Fruit fly (Drosophila melanogaster): ENCODE results near the gene CG16727.

Gene CG16727

dm6 chr3R:19581829-19582228, 31.4 kb upstream of the CG16727 start:
- TF ChIP-seq Dif (GFP tag; optimal IDR thresholded peaks at IDR 0.05; ENCODE audit: partially characterized antibody) (no peak), Sp1 (GFP tag; optimal IDR thresholded peaks at IDR 0.05) (no peak), ey (GFP tag; optimal IDR thresholded peaks at IDR 0.05) (no peak), h (GFP tag; optimal IDR thresholded peaks at IDR 0.05) (no peak), Abd-B (GFP tag; optimal IDR thresholded peaks at IDR 0.05) (no peak), Mio (GFP tag; optimal IDR thresholded peaks at IDR 0.05) (no peak), Jra (GFP tag; optimal IDR thresholded peaks at IDR 0.05) (no peak), OdsH (GFP tag; optimal IDR thresholded peaks at IDR 0.05) (no peak), Rel (GFP tag; optimal IDR thresholded peaks at IDR 0.05) (no peak), Rel (tag; optimal IDR thresholded peaks at IDR 0.05) (no peak)

dm6 chr3R:19583311-19583710, 29.9 kb upstream of the CG16727 start:
- TF ChIP-seq Sp1 (GFP tag; optimal IDR thresholded peaks at IDR 0.05) (no peak), HLH106 (tag; optimal IDR thresholded peaks at IDR 0.05) (peak; percentile 5), h (GFP tag; optimal IDR thresholded peaks at IDR 0.05) (peak; percentile 14)

- TF ChIP-seq Abd-B (GFP tag; optimal IDR thresholded peaks at IDR 0.05) (no peak), psq (GFP tag; optimal IDR thresholded peaks at IDR 0.05) (no peak), Hr78 (GFP tag; optimal IDR thresholded peaks at IDR 0.05) (no peak), CG32264 (GFP tag; optimal IDR thresholded peaks at IDR 0.05) (no peak), lola (GFP tag; optimal IDR thresholded peaks at IDR 0.05) (no peak), CrebA (GFP tag; optimal IDR thresholded peaks at IDR 0.05; ENCODE audit: borderline replicate concordance) (no peak), brk (GFP tag; optimal IDR thresholded peaks at IDR 0.05) (peak; percentile 17), Hr83 (GFP tag; optimal IDR thresholded peaks at IDR 0.05; ENCODE audit: poor library complexity, severe bottlenecking) (peak; percentile 93), Myc (optimal IDR thresholded peaks at IDR 0.05) (no peak), rgr (GFP tag; optimal IDR thresholded peaks at IDR 0.05) (peak; percentile 73), Jra (GFP tag; optimal IDR thresholded peaks at IDR 0.05) (peak; percentile 37), sv (GFP tag; optimal IDR thresholded peaks at IDR 0.05) (peak; percentile 59), Sp1 (GFP tag; optimal IDR thresholded peaks at IDR 0.05) (peak; percentile 53), Mio (GFP tag; optimal IDR thresholded peaks at IDR 0.05) (no peak), Dfd (GFP tag; optimal IDR thresholded peaks at IDR 0.05) (no peak), Rel (GFP tag; optimal IDR thresholded peaks at IDR 0.05) (no peak), Rel (tag; optimal IDR thresholded peaks at IDR 0.05) (no peak), h (GFP tag; optimal IDR thresholded peaks at IDR 0.05) (no peak), OdsH (GFP tag; optimal IDR thresholded peaks at IDR 0.05) (peak; percentile 38), N (GFP tag; optimal IDR thresholded peaks at IDR 0.05) (no peak), GATAd (GFP tag; optimal IDR thresholded peaks at IDR 0.05) (peak; percentile 14), pan (optimal IDR thresholded peaks at IDR 0.05) (no peak), CG9705 (GFP tag; optimal IDR thresholded peaks at IDR 0.05) (peak; percentile 38), dsf (GFP tag; optimal IDR thresholded peaks at IDR 0.05; ENCODE audit: borderline replicate concordance) (no peak), dl (GFP tag; optimal IDR thresholded peaks at IDR 0.05; ENCODE audit: insufficient read depth in 1 of 2, partially characterized antibody in 2 of 2) (no peak), dmrt93B (GFP tag; optimal IDR thresholded peaks at IDR 0.05) (peak; percentile 7), ey (GFP tag; optimal IDR thresholded peaks at IDR 0.05) (no peak), jim (GFP tag; optimal IDR thresholded peaks at IDR 0.05) (peak; percentile 21), HLH106 (tag; optimal IDR thresholded peaks at IDR 0.05) (no peak), woc (GFP tag; optimal IDR thresholded peaks at IDR 0.05) (no peak), sage (GFP tag; optimal IDR thresholded peaks at IDR 0.05) (no peak), Hnf4 (GFP tag; optimal IDR thresholded peaks at IDR 0.05) (no peak), br (GFP tag; optimal IDR thresholded peaks at IDR 0.05) (peak; percentile 57), Dif (GFP tag; optimal IDR thresholded peaks at IDR 0.05; ENCODE audit: partially characterized antibody) (no peak), usp (GFP tag; optimal IDR thresholded peaks at IDR 0.05) (no peak), foxo (GFP tag; optimal IDR thresholded peaks at IDR 0.05) (peak in 1 of 2 experiments; percentile 39), fru (GFP tag; optimal IDR thresholded peaks at IDR 0.05) (peak; percentile 54), Vsx2 (GFP tag; optimal IDR thresholded peaks at IDR 0.05; ENCODE audit: partially characterized antibody) (no peak), tai (GFP tag; optimal IDR thresholded peaks at IDR 0.05) (peak; percentile 49)
These were observed 28.4 kb upstream of the CG16727 start for dm6 chr3R:19584818-19585217.
